Fruit fly (Drosophila melanogaster): ENCODE data around the gene CG7201.

DNA sequence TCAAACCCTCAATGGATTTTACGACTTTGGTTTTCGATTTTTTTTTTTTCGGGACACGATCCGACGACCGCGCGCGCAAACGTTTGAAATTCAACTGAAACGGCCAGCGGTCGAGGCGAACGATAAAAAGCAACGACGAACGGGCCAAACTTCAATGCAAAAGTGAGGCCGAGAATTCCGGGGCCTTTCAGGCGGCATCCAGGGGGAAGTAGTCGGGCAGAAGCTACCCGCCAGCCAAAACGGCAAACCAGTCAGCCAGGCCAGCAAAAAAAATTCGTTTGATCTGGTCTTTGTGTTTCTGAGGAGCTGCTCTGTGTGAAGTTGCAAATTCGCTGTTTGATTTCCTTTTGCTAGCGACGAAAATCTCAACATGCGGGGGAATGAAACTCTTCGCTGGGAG, at the start of gene CG7201:
- TF ChIP-seq kay (GFP tag; ENCODE audit: borderline replicate concordance) (no peak), CG12768 (GFP tag; optimal IDR thresholded peaks at IDR 0.05) (no peak), Mnt (GFP tag; optimal IDR thresholded peaks at IDR 0.05) (no peak), CG5204 (GFP tag; optimal IDR thresholded peaks at IDR 0.05) (no peak), bab1 (GFP tag; optimal IDR thresholded peaks at IDR 0.05) (no peak), pad (GFP tag; optimal IDR thresholded peaks at IDR 0.05) (no peak), CG7045 (GFP tag; optimal IDR thresholded peaks at IDR 0.05) (no peak), CG11617 (GFP tag; optimal IDR thresholded peaks at IDR 0.05) (no peak), Crg-1 (GFP tag; optimal IDR thresholded peaks at IDR 0.05) (no peak), CG14711 (tag; optimal IDR thresholded peaks at IDR 0.05) (no peak), CG7101 (tag; optimal IDR thresholded peaks at IDR 0.05) (no peak), CG1620 (GFP tag; optimal IDR thresholded peaks at IDR 0.05) (no peak), ovo (GFP tag; optimal IDR thresholded peaks at IDR 0.05) (no peak), toe (GFP tag; optimal IDR thresholded peaks at IDR 0.05) (no peak)

All from whole organism, adult.